Worm (Caenorhabditis elegans) whole organism, L1 larva: ENCODE measurements around the gene W08G11.5.

Source experiments
- C16A3.4 ChIP-seq: fragments of 150-350 bp; optimal IDR thresholded peaks from 2 replicates; lab custom pipeline; 2014; ENCODE audit warnings: missing biosample characterization, missing genetic modification characterization
- C34B4.2 ChIP-seq: sonication (generic microtip); optimal IDR thresholded peaks from 2 replicates; lab custom pipeline; 2017; ENCODE audit warnings: mild to moderate bottlenecking, missing genetic modification characterization, missing compliant biosample characterization
- blmp-1 ChIP-seq: fragments of 150-350 bp; optimal IDR thresholded peaks from 2 replicates; lab custom pipeline; 2014; ENCODE audit warnings: missing biosample characterization, missing genetic modification characterization
- ceh-8 ChIP-seq: fragments of 200-800 bp; sonication (Bioruptor generic); optimal IDR thresholded peaks from 2 replicates; lab custom pipeline; 2018; ENCODE audit warnings: mild to moderate bottlenecking, missing genetic modification characterization, moderate library complexity, missing compliant biosample characterization
- ceh-82 ChIP-seq, 3 experiments: fragments of 150-350 bp in 1 of 3; sonication (generic microtip) in 2 of 3; optimal IDR thresholded peaks; 2 replicates each; lab custom pipeline; 2014 to 2017; ENCODE audit warnings: missing biosample characterization in 3 of 3, missing genetic modification characterization in 3 of 3
- ceh-90 ChIP-seq: sonication (generic microtip); optimal IDR thresholded peaks from 2 replicates; lab custom pipeline; 2016; ENCODE audit warnings: missing genetic modification characterization, missing compliant biosample characterization
- dpl-1 ChIP-seq, 3 experiments: fragments of 150-350 bp in 2 of 3; sonication (generic microtip) in 1 of 3; optimal IDR thresholded peaks; 2 replicates each; lab custom pipeline; 2014 to 2017; ENCODE audit warnings: missing biosample characterization in 3 of 3, missing genetic modification characterization in 3 of 3, missing genetic modification reagents in 3 of 3
- dsc-1 ChIP-seq: sonication (generic microtip); optimal IDR thresholded peaks from 2 replicates; lab custom pipeline; 2016; ENCODE audit warnings: mild to moderate bottlenecking, missing genetic modification characterization, missing compliant biosample characterization
- efl-1 ChIP-seq, 4 experiments: fragments of 150-350 bp; optimal IDR thresholded peaks in 3 of 4; peaks in 1 of 4; 1 replicate in 1 of 4; 2 replicates in 3 of 4; lab custom pipeline; 2014; ENCODE audit warnings: missing biosample characterization in 2 of 4, missing genetic modification characterization in 2 of 4, missing genetic modification reagents in 2 of 4
- egl-13 ChIP-seq: sonication (generic microtip); optimal IDR thresholded peaks from 2 replicates; lab custom pipeline; 2016; ENCODE audit warnings: missing genotype, missing genetic modification reagents, missing genetic modification characterization, missing compliant biosample characterization
- egl-27 ChIP-seq, 2 experiments: fragments of 150-350 bp in 1 of 2; sonication (generic microtip); optimal IDR thresholded peaks; 3 replicates each; lab custom pipeline; 2017 to 2018; ENCODE audit warnings: missing biosample characterization in 2 of 2, missing genetic modification characterization in 2 of 2, missing genetic modification reagents in 2 of 2
- elt-2 ChIP-seq: sonication (generic microtip); optimal IDR thresholded peaks from 2 replicates; lab custom pipeline; 2016; ENCODE audit warnings: missing genetic modification characterization, mild to moderate bottlenecking, inconsistent platforms, missing compliant biosample characterization, missing genetic modification reagents
- ets-5 ChIP-seq: fragments of 200-800 bp; sonication (Bioruptor generic); IDR thresholded peaks from 2 replicates; pipeline ENCODE4 v1.3.6; 2022; ENCODE audit warnings: missing genetic modification characterization, missing compliant biosample characterization
- fkh-4 ChIP-seq: sonication (generic microtip); optimal IDR thresholded peaks from 2 replicates; lab custom pipeline; 2016; ENCODE audit warnings: missing compliant biosample characterization, missing genetic modification characterization, borderline replicate concordance
- fkh-8 ChIP-seq: sonication (generic microtip); optimal IDR thresholded peaks from 2 replicates; lab custom pipeline; 2016; ENCODE audit warnings: mild to moderate bottlenecking, missing genetic modification characterization, missing compliant biosample characterization
- grh-1 ChIP-seq: fragments of 200-800 bp; sonication (Bioruptor generic); IDR thresholded peaks from 2 replicates; pipeline ENCODE4 v1.3.6; 2022; ENCODE audit warnings: missing genetic modification reagents, missing genetic modification characterization, missing compliant biosample characterization
- hlh-17 ChIP-seq: fragments of 200-800 bp; sonication (Bioruptor generic); optimal IDR thresholded peaks from 2 replicates; lab custom pipeline; 2018; ENCODE audit warnings: missing genetic modification characterization, mild to moderate bottlenecking, missing compliant biosample characterization, moderate library complexity, borderline replicate concordance
- hlh-4 ChIP-seq: sonication (generic microtip); optimal IDR thresholded peaks from 2 replicates; lab custom pipeline; 2016; ENCODE audit warnings: mild to moderate bottlenecking, missing genetic modification characterization, missing compliant biosample characterization
- isw-1 ChIP-seq: fragments of 200-800 bp; sonication (Bioruptor generic); IDR thresholded peaks from 2 replicates; pipeline ENCODE4 v1.3.6; 2022; ENCODE audit warnings: missing genetic modification characterization, missing compliant biosample characterization
- lin-14 ChIP-seq: fragments of 200-800 bp; sonication (Bioruptor generic); optimal IDR thresholded peaks from 2 replicates; lab custom pipeline; 2018; ENCODE audit warnings: mild to moderate bottlenecking, missing genetic modification characterization, moderate library complexity, missing compliant biosample characterization
- lin-39 ChIP-seq: fragments of 150-350 bp; optimal IDR thresholded peaks from 2 replicates; lab custom pipeline; 2014; ENCODE audit warnings: missing biosample characterization, missing genetic modification reagents, missing genetic modification characterization
- mep-1 ChIP-seq: fragments of 150-350 bp; optimal IDR thresholded peaks from 2 replicates; lab custom pipeline; 2014; ENCODE audit warnings: missing biosample characterization, missing genetic modification characterization
- nhr-19 ChIP-seq: fragments of 200-800 bp; sonication (Bioruptor generic); conservative IDR thresholded peaks from 2 replicates; pipeline ENCODE4 v1.3.6; 2022; ENCODE audit warnings: missing genetic modification characterization, missing compliant biosample characterization
- nhr-20 ChIP-seq: sonication (generic microtip); optimal IDR thresholded peaks from 2 replicates; lab custom pipeline; 2016; ENCODE audit warnings: mild to moderate bottlenecking, missing genetic modification characterization, missing compliant biosample characterization
- nhr-237 ChIP-seq: fragments of 150-350 bp; optimal IDR thresholded peaks from 2 replicates; lab custom pipeline; 2014; ENCODE audit warnings: missing biosample characterization, missing genetic modification characterization
- nhr-28 ChIP-seq: fragments of 150-350 bp; optimal IDR thresholded peaks from 2 replicates; lab custom pipeline; 2014; ENCODE audit warnings: missing biosample characterization, missing genetic modification characterization
- nhr-71 ChIP-seq: sonication (generic microtip); optimal IDR thresholded peaks from 2 replicates; lab custom pipeline; 2016; ENCODE audit warnings: mild to moderate bottlenecking, missing genetic modification characterization, moderate library complexity, missing compliant biosample characterization
- nhr-76 ChIP-seq: sonication (generic microtip); optimal IDR thresholded peaks from 2 replicates; lab custom pipeline; 2017; ENCODE audit warnings: missing biosample characterization, missing genetic modification characterization
- nhr-84 ChIP-seq: sonication (generic microtip); optimal IDR thresholded peaks from 2 replicates; lab custom pipeline; 2017; ENCODE audit warnings: missing biosample characterization, missing genetic modification characterization
- nhr-85 ChIP-seq: sonication (generic microtip); peaks from one replicate; lab custom pipeline; 2016; ENCODE audit warnings: missing genetic modification characterization, inconsistent platforms, missing compliant biosample characterization
- pax-3 ChIP-seq: fragments of 200-800 bp; sonication (Bioruptor generic); optimal IDR thresholded peaks from 2 replicates; lab custom pipeline; 2018; ENCODE audit warnings: mild to moderate bottlenecking, missing genetic modification characterization, moderate library complexity, missing compliant biosample characterization
- rnt-1 ChIP-seq: sonication (generic microtip); optimal IDR thresholded peaks from 2 replicates; lab custom pipeline; 2016; ENCODE audit warnings: mild to moderate bottlenecking, missing genetic modification characterization, moderate library complexity, missing compliant biosample characterization
- skn-1 ChIP-seq: fragments of 150-350 bp; optimal IDR thresholded peaks from 2 replicates; lab custom pipeline; 2014; ENCODE audit warnings: missing biosample characterization, missing genetic modification characterization
- snpc-4 ChIP-seq: fragments of 150-350 bp; optimal IDR thresholded peaks from 2 replicates; lab custom pipeline; 2014; ENCODE audit warnings: missing biosample characterization, missing genetic modification characterization
- snu-23 ChIP-seq: sonication (generic microtip); optimal IDR thresholded peaks from 2 replicates; lab custom pipeline; 2016; ENCODE audit warnings: missing genetic modification characterization, missing compliant biosample characterization
- sup-37 ChIP-seq: fragments of 200-800 bp; sonication (Bioruptor generic); optimal IDR thresholded peaks from 2 replicates; lab custom pipeline; 2018; ENCODE audit warnings: mild to moderate bottlenecking, missing genetic modification characterization, missing compliant biosample characterization
- swsn-7 ChIP-seq: sonication (generic microtip); optimal IDR thresholded peaks from 2 replicates; lab custom pipeline; 2016; ENCODE audit warnings: missing genetic modification characterization, missing compliant biosample characterization
- tbx-2 ChIP-seq: sonication (generic microtip); optimal IDR thresholded peaks from 2 replicates; lab custom pipeline; 2016; ENCODE audit warnings: missing genetic modification characterization, missing compliant biosample characterization
- tlp-1 ChIP-seq: fragments of 150-350 bp; optimal IDR thresholded peaks from 2 replicates; lab custom pipeline; 2014; ENCODE audit warnings: missing biosample characterization, missing genetic modification characterization
- unc-30 ChIP-seq: sonication (generic microtip); optimal IDR thresholded peaks from 2 replicates; lab custom pipeline; 2017; ENCODE audit warnings: missing biosample characterization, missing genetic modification characterization
- unc-98 ChIP-seq: fragments of 200-800 bp; sonication (Bioruptor generic); IDR thresholded peaks from 2 replicates; pipeline ENCODE4 v1.3.6; 2022; ENCODE audit warnings: missing genetic modification characterization, missing compliant biosample characterization
- vab-15 ChIP-seq: sonication (generic microtip); optimal IDR thresholded peaks from 2 replicates; lab custom pipeline; 2017; ENCODE audit warnings: missing genotype, mild to moderate bottlenecking, missing genetic modification characterization, missing compliant biosample characterization
- zip-4 ChIP-seq: fragments of 200-800 bp; sonication (Bioruptor generic); optimal IDR thresholded peaks from 2 replicates; lab custom pipeline; 2018; ENCODE audit warnings: mild to moderate bottlenecking, missing genetic modification characterization, moderate library complexity, missing compliant biosample characterization
- ztf-11 ChIP-seq, 2 experiments: sonication (generic microtip); optimal IDR thresholded peaks; 2 replicates each; lab custom pipeline; 2016 to 2017; ENCODE audit warnings: missing genetic modification characterization in 2 of 2, missing biosample characterization in 1 of 2, missing compliant biosample characterization in 1 of 2

W08G11.5 gene

ce11 chrV:16377188-16377587 lies 30.9 kb upstream of the W08G11.5 start:
- TF ChIP-seq ztf-11 (tag; optimal IDR thresholded peaks at IDR 0.05; lab: Kevin White, UChicago) (no peak), snu-23 (GFP tag; lab: Kevin White, UChicago) (no peak), nhr-19 (no peak), lin-14 (GFP tag; lab: Kevin White, UChicago) (no peak), pax-3 (tag; lab: Kevin White, UChicago) (no peak), nhr-84 (no peak), hlh-4 (tag; lab: Kevin White, UChicago) (no peak), isw-1 (GFP tag; lab: Robert Waterston, UW) (no peak), lin-39 (tag; lab: Kevin White, UChicago) (no peak), C16A3.4 (no peak), ceh-8 (GFP tag; lab: Kevin White, UChicago) (no peak)

ce11 chrV:16376430-16376948 lies 30.2 kb upstream of the W08G11.5 start:
- TF ChIP-seq sup-37 (no peak), unc-98 (no peak), egl-13 (tag; lab: Kevin White, UChicago) (no peak), dsc-1 (tag; lab: Kevin White, UChicago) (no peak), hlh-4 (tag; lab: Kevin White, UChicago) (no peak), fkh-8 (no peak), fkh-4 (no peak), snpc-4 (no peak), elt-2 (tag; lab: Kevin White, UChicago) (no peak), egl-27 (tag; optimal IDR thresholded peaks at IDR 0.05; lab: Kevin White, UChicago) (no peak), pax-3 (tag; lab: Kevin White, UChicago) (no peak), isw-1 (GFP tag; lab: Robert Waterston, UW) (no peak), tlp-1 (no peak), blmp-1 (tag; lab: Kevin White, UChicago) (no peak), nhr-85 (tag; lab: Kevin White, UChicago) (no peak)
- TF ChIP-seq, all 84 proteins: peak for 0

- TF ChIP-seq unc-30 (no peak), blmp-1 (tag; lab: Kevin White, UChicago) (no peak), ceh-90 (tag; lab: Kevin White, UChicago) (no peak), ets-5 (GFP tag; lab: Robert Waterston, UW) (no peak)
Observed at ce11 chrV:16374676-16375075, 28.4 kb upstream of the W08G11.5 start, which contains the start of gene srv-34. Gene srv-34, minus strand, starts transcription at chrV:16374776.

ce11 chrV:16370039-16370438 lies 23.7 kb upstream of the W08G11.5 start:
- TF ChIP-seq dsc-1 (tag; lab: Kevin White, UChicago), result peak; percentile 70
- TF ChIP-seq nhr-237, result no peak
- TF ChIP-seq egl-13 (tag; lab: Kevin White, UChicago), result peak; percentile 42
- peak; percentile 61 for TF ChIP-seq zip-4 (GFP tag; lab: Kevin White, UChicago)
- peak; percentile 3 for TF ChIP-seq blmp-1 (tag; lab: Kevin White, UChicago)
- peak; percentile 63 for TF ChIP-seq skn-1
- peak; percentile 74 for TF ChIP-seq nhr-20
- TF ChIP-seq nhr-28, result no peak
- TF ChIP-seq swsn-7, result peak; percentile 76
- no peak for TF ChIP-seq unc-98
- peak; percentile 88 for TF ChIP-seq rnt-1
- no peak for TF ChIP-seq nhr-76 (tag; lab: Kevin White, UChicago)
- peak; percentile 81 for TF ChIP-seq snu-23 (GFP tag; lab: Kevin White, UChicago)
- peak; percentile 49 for TF ChIP-seq nhr-85 (tag; lab: Kevin White, UChicago)
- peak; percentile 62 for TF ChIP-seq snpc-4
- peak; percentile 53 for TF ChIP-seq elt-2 (tag; lab: Kevin White, UChicago)
- TF ChIP-seq ceh-90 (tag; lab: Kevin White, UChicago), result no peak
- TF ChIP-seq lin-39 (tag; lab: Kevin White, UChicago), result peak; percentile 12
- TF ChIP-seq ceh-82 (tag; optimal IDR thresholded peaks at IDR 0.05; lab: Kevin White, UChicago), result peak; percentile 59 to 76 (median 61)
- no peak for TF ChIP-seq vab-15 (tag; lab: Kevin White, UChicago)
- TF ChIP-seq C34B4.2, result no peak
- TF ChIP-seq hlh-17 (GFP tag; lab: Kevin White, UChicago), result no peak
- TF ChIP-seq efl-1 (optimal IDR thresholded peaks at IDR 0.05; lab: Kevin White, UChicago), result peak; percentile 62 to 66
- peak; percentile 48 to 92 for TF ChIP-seq efl-1 (GFP tag; optimal IDR thresholded peaks at IDR 0.05 in 1 of 2; lab: Kevin White, UChicago)
- TF ChIP-seq mep-1, result peak; percentile 73
- TF ChIP-seq fkh-8, result peak; percentile 17
- peak; percentile 74 for TF ChIP-seq tbx-2 (tag; lab: Kevin White, UChicago)
- TF ChIP-seq nhr-71 (tag; lab: Kevin White, UChicago), result peak; percentile 82
- TF ChIP-seq grh-1 (GFP tag; lab: Robert Waterston, UW), result 0 out of 2 replicates have a peak, but pooled peaks have one; percentile 40
- peak; percentile 18 to 55 (median 47) for TF ChIP-seq dpl-1 (GFP tag; optimal IDR thresholded peaks at IDR 0.05; lab: Kevin White, UChicago)
- TF ChIP-seq ceh-8 (GFP tag; lab: Kevin White, UChicago), result peak; percentile 34
- peak; percentile 74 for TF ChIP-seq C16A3.4
